Fruit fly (Drosophila melanogaster) whole organism, wandering third instar larva: Measurements from ENCODE around the gene grk.

Source experiments
- CG9705 ChIP-seq: fragments of 200-800 bp; sonication (Bioruptor generic); optimal IDR thresholded peaks from 2 replicates; lab custom pipeline; 2018; ENCODE audit warnings: missing biosample characterization, mild to moderate bottlenecking, missing genetic modification characterization
- CrebA ChIP-seq: fragments of 200-800 bp; sonication (Bioruptor generic); optimal IDR thresholded peaks from 2 replicates; lab custom pipeline; 2016; ENCODE audit warnings: missing biosample characterization, mild to moderate bottlenecking, missing genetic modification characterization, borderline replicate concordance
- Dfd ChIP-seq: fragments of >200 bp; optimal IDR thresholded peaks from 2 replicates; lab custom pipeline; 2017; ENCODE audit warnings: missing biosample characterization, missing genetic modification characterization
- Dif ChIP-seq: fragments of 200-275, 200-300 bp; sonication (Bioruptor generic); optimal IDR thresholded peaks from 2 replicates; lab custom pipeline; 2018; ENCODE audit warnings: missing biosample characterization, missing genetic modification characterization; ENCODE audit not compliant: partially characterized antibody
- GATAd ChIP-seq: sonication (Bioruptor generic); optimal IDR thresholded peaks from 2 replicates; lab custom pipeline; 2016; ENCODE audit warnings: missing biosample characterization, missing genetic modification characterization
- HLH106 ChIP-seq: fragments of 200-800 bp; optimal IDR thresholded peaks from 3 replicates; lab custom pipeline; 2019; ENCODE audit warnings: missing biosample characterization, mild to moderate bottlenecking, missing genetic modification characterization, moderate library complexity
- Hr78 ChIP-seq: fragments of >200 bp; optimal IDR thresholded peaks from 2 replicates; lab custom pipeline; 2017; ENCODE audit warnings: missing biosample characterization, missing genetic modification characterization
- Hr83 ChIP-seq: fragments of 200-300 bp; sonication (Bioruptor generic); optimal IDR thresholded peaks from 2 replicates; lab custom pipeline; 2016; ENCODE audit warnings: missing biosample characterization, mild to moderate bottlenecking, missing genetic modification characterization, moderate library complexity; ENCODE audit not compliant: poor library complexity, severe bottlenecking
- Jra ChIP-seq: sonication (Bioruptor generic); optimal IDR thresholded peaks from 2 replicates; lab custom pipeline; 2016; ENCODE audit warnings: missing biosample characterization, missing genetic modification characterization
- Myc ChIP-seq: fragments of >200 bp; optimal IDR thresholded peaks from 2 replicates; lab custom pipeline; 2017
- N ChIP-seq: fragments of >200 bp; optimal IDR thresholded peaks from 2 replicates; lab custom pipeline; 2018; ENCODE audit warnings: missing biosample characterization, missing external identifiers, missing genetic modification characterization
- OdsH ChIP-seq: fragments of 200-800 bp; sonication (Bioruptor generic); optimal IDR thresholded peaks from 2 replicates; lab custom pipeline; 2016; ENCODE audit warnings: missing biosample characterization, mild to moderate bottlenecking, missing genetic modification characterization
- Rel ChIP-seq, 2 experiments: fragments of 200-800 bp; sonication (Bioruptor generic) in 1 of 2; optimal IDR thresholded peaks; 2 replicates in 1 of 2; 3 replicates in 1 of 2; lab custom pipeline; 2016 to 2019; ENCODE audit warnings: mild to moderate bottlenecking in 2 of 2, missing biosample characterization in 2 of 2, missing genetic modification characterization in 2 of 2, moderate library complexity in 1 of 2
- Sp1 ChIP-seq: fragments of 200-800 bp; sonication (Bioruptor generic); optimal IDR thresholded peaks from 3 replicates; lab custom pipeline; 2019; ENCODE audit warnings: missing biosample characterization, mild to moderate bottlenecking, missing genetic modification characterization, moderate library complexity
- Vsx2 ChIP-seq: fragments of 200-300, 225-300 bp; sonication (Bioruptor generic); optimal IDR thresholded peaks from 2 replicates; lab custom pipeline; 2018; ENCODE audit warnings: missing biosample characterization, missing genetic modification characterization; ENCODE audit not compliant: partially characterized antibody
- brk ChIP-seq: fragments of 200-800 bp; sonication (Bioruptor generic); optimal IDR thresholded peaks from 2 replicates; lab custom pipeline; 2016; ENCODE audit warnings: missing biosample characterization, mild to moderate bottlenecking, missing genetic modification characterization
- dl ChIP-seq, 2 experiments: fragments of 175-275, 200-275 bp in 1 of 2; fragments of 200-275 bp in 1 of 2; sonication (Bioruptor generic); optimal IDR thresholded peaks; lab custom pipeline; 2018; ENCODE audit warnings: mild to moderate bottlenecking in 2 of 2, missing biosample characterization in 2 of 2, missing genetic modification characterization in 2 of 2, moderate library complexity in 2 of 2; ENCODE audit not compliant: partially characterized antibody in 2 of 2, insufficient read depth in 1 of 2
- dmrt93B ChIP-seq: fragments of 200-800 bp; sonication (Bioruptor generic); optimal IDR thresholded peaks from 2 replicates; lab custom pipeline; 2018; ENCODE audit warnings: missing biosample characterization, mild to moderate bottlenecking, missing genetic modification characterization
- foxo ChIP-seq, 2 experiments: fragments of 200-800 bp; sonication (Bioruptor generic); optimal IDR thresholded peaks; 2 replicates in 1 of 2; 3 replicates in 1 of 2; lab custom pipeline; 2016 to 2017; ENCODE audit warnings: missing biosample characterization in 2 of 2, missing genetic modification characterization in 2 of 2
- h ChIP-seq: fragments of 200-800 bp; sonication (Bioruptor generic); optimal IDR thresholded peaks from 3 replicates; lab custom pipeline; 2016; ENCODE audit warnings: missing biosample characterization, mild to moderate bottlenecking, missing genetic modification characterization
- jim ChIP-seq: fragments of 175-275, 200-325 bp; sonication (Bioruptor generic); optimal IDR thresholded peaks from 2 replicates; lab custom pipeline; 2016; ENCODE audit warnings: missing biosample characterization, mild to moderate bottlenecking, missing genetic modification characterization
- lola ChIP-seq: fragments of >200 bp; optimal IDR thresholded peaks from 2 replicates; lab custom pipeline; 2017; ENCODE audit warnings: missing biosample characterization, missing genetic modification characterization
- pan ChIP-seq: fragments of >200 bp; optimal IDR thresholded peaks from 2 replicates; lab custom pipeline; 2017
- psq ChIP-seq: fragments of 200-800 bp; sonication (Bioruptor generic); optimal IDR thresholded peaks from 3 replicates; lab custom pipeline; 2017; ENCODE audit warnings: missing biosample characterization, mild to moderate bottlenecking, missing genetic modification characterization, moderate library complexity
- rgr ChIP-seq: fragments of 200-800 bp; sonication (Bioruptor generic); optimal IDR thresholded peaks from 3 replicates; lab custom pipeline; 2016; ENCODE audit warnings: missing biosample characterization, mild to moderate bottlenecking, missing genetic modification characterization
- sage ChIP-seq: fragments of 200-800 bp; sonication (Bioruptor generic); optimal IDR thresholded peaks from 2 replicates; lab custom pipeline; 2016; ENCODE audit warnings: missing biosample characterization, mild to moderate bottlenecking, missing genetic modification characterization
- sv ChIP-seq: fragments of 200-800 bp; sonication (Bioruptor generic); optimal IDR thresholded peaks from 3 replicates; lab custom pipeline; 2016; ENCODE audit warnings: missing biosample characterization, missing genetic modification characterization
- usp ChIP-seq: fragments of >200 bp; optimal IDR thresholded peaks from 2 replicates; lab custom pipeline; 2017; ENCODE audit warnings: missing biosample characterization, missing genetic modification characterization

Gene grk

DNA sequence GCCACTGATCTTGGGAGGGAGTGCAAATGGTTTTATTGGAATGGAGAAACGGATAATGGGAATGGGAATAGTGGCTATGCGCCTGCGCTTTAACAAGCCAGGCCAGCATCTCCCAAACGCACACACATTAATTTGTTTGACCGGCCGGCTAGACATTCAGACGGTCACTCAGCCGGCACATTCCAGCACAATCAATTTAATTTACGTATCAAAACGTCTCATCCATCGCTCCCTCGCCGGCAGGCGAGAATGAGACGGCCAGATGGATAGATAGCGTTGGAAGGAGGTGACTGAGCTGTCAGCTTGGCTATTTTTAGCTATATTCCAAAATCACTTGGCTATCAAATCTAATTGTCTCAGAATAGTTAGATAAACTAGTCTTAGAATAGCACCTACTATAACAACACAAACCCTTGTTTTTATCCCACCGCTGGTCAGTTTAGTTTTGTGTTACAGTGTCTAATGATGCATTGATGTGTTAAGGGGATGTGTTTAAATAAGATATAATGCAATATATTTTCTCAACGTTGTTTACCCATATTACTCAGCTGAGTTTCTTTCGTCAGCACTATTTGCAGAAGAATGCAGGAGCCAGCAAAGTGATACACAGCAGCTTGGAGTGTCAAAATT is 9.8 kb downstream of the grk start (continued):
- TF ChIP-seq h (GFP tag; lab: Kevin White, UChicago), result peak; percentile 68
- TF ChIP-seq jim (GFP tag; lab: Kevin White, UChicago), result no peak
- TF ChIP-seq Jra (GFP tag; lab: Kevin White, UChicago), result no peak
- TF ChIP-seq pan, result no peak
- no peak for TF ChIP-seq sv (GFP tag; lab: Kevin White, UChicago)

DNA sequence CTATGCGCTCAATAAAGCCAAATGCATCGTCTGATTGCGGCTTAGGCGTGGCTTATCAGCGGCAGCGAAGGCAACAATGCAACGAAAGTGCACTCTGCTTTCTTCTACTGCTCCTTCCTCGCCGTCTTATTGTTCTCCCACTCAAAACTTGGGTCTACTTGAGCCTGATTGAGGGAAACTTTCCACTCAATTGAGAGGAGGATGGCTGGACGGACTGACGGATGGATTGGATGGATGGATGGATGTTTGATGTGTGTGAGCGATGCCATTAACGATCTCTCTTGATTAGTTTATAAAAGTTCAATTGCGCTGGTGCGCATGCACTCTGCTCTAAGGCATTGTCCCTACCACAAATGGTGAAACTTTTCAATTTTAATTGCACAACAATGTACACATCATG is 10.4 kb downstream of the grk start:
- TF ChIP-seq Hr83 (no peak), pan (no peak), dmrt93B (GFP tag; lab: Kevin White, UChicago) (no peak), CrebA (GFP tag; lab: Kevin White, UChicago) (no peak), sv (GFP tag; lab: Kevin White, UChicago) (no peak), CG9705 (GFP tag; lab: Kevin White, UChicago) (no peak), brk (GFP tag; lab: Kevin White, UChicago) (no peak), h (GFP tag; lab: Kevin White, UChicago) (no peak), psq (no peak), Hr78 (GFP tag; lab: Kevin White, UChicago) (no peak), jim (GFP tag; lab: Kevin White, UChicago) (no peak)

DNA sequence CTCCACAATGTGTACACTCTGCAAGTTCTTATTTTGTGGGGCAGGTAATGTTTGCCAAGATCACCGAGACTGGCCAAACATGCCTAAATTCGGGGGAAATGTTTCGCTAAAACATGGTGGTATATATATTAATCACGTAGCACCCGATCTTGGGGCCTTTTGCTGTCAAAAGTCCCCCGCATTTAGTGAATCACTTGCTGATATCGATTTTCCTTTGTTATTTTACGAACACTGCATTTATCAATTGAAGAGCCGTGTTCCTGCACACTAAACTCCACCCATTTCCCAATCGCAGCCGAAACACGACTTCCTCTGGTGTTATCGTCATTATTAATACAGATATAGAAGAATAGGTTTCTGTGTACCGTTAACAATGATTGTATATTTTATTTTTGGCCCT is 11.7 kb downstream of the grk start:
- no peak for TF ChIP-seq Myc
- TF ChIP-seq foxo (GFP tag; optimal IDR thresholded peaks at IDR 0.05; lab: Kevin White, UChicago), result no peak
- TF ChIP-seq Rel (GFP tag; optimal IDR thresholded peaks at IDR 0.05; lab: Kevin White, UChicago), result no peak
- peak; percentile 92 for TF ChIP-seq Rel (tag; optimal IDR thresholded peaks at IDR 0.05; lab: Kevin White, UChicago)
- TF ChIP-seq sv (GFP tag; lab: Kevin White, UChicago), result no peak
- no peak for TF ChIP-seq usp (GFP tag; lab: Kevin White, UChicago)
- no peak for TF ChIP-seq GATAd (GFP tag; lab: Kevin White, UChicago)
- TF ChIP-seq, all 38 proteins: peak for 1

DNA sequence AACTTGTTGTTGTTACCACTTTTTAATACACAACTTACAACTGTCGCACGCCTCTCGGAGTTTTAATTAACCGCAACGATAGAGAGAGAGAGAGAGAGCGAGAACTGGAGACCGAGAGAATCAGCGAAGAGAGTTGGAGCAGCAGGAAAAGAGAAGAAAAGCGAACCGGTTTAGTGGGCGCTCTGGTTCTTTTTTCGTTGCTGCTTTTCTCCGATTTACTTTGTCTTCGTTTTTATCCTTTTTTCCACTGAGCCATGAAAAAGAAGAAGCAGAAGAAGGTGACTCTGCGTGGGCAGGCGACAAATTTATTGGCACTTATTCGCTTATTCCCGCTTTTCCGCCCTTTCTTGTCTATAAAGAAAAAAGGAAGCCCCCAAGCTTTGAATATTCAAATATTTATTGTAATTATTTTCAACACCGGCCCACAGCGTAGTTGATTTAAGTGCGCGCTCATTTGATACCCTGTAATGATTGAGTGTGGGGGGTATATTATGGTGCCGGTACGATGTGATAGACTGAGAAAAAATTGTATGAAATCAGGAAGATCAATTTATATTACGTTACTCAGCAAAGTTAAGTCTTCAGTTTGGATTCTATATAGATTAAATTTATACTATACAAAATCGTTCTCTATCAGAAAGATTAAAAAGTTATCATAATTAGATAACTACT is 13.0 kb downstream of the grk start:
- TF ChIP-seq dl (GFP tag; optimal IDR thresholded peaks at IDR 0.05; lab: Kevin White, UChicago; ENCODE audit: insufficient read depth in 1 of 2, partially characterized antibody in 2 of 2), result peak; percentile 31 to 83
- peak; percentile 76 for TF ChIP-seq Vsx2 (GFP tag; lab: Kevin White, UChicago)
- no peak for TF ChIP-seq OdsH (GFP tag; lab: Kevin White, UChicago)
- TF ChIP-seq Dif (GFP tag; lab: Kevin White, UChicago), result peak; percentile 76
- peak; percentile 59 for TF ChIP-seq psq
- no peak for TF ChIP-seq N (GFP tag; lab: Kevin White, UChicago)
- no peak for TF ChIP-seq sage

DNA sequence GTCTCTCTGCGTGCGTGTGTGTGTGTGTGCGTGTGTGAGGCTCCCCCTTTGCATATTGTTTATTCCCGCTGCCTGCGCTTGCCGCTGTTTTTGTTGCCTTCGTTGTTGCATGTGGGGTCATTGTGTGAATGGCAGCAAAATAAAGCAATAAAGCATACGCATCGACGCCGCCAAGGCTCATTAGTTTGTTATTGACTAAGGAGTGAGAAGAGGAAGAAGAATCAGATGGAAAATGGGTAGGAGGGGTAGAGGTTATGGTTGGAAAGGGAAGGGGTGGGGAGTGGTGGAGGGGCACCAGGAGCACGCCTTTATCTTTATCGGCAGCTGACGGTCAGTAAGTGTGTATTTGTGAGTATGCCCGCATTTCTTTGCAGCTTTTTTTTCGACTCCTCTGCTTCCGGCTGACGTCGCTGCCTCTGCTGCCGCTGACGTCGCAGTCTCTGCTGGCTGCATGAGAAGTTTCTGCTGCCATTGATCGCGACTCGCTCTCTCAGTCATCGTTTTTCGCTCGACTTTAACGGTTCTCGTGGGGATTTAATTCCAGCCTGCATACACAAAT is 13.9 kb downstream of the grk start:
- TF ChIP-seq GATAd (GFP tag; lab: Kevin White, UChicago) (no peak), lola (no peak), Dfd (GFP tag; lab: Kevin White, UChicago) (peak; percentile 21), Sp1 (GFP tag; lab: Kevin White, UChicago) (peak; percentile 27), Rel (GFP tag; optimal IDR thresholded peaks at IDR 0.05; lab: Kevin White, UChicago) (no peak), Rel (tag; optimal IDR thresholded peaks at IDR 0.05; lab: Kevin White, UChicago) (peak; percentile 89), pan (no peak), psq (peak; percentile 85), rgr (GFP tag; lab: Kevin White, UChicago) (no peak), HLH106 (tag; lab: Kevin White, UChicago) (no peak), dl (GFP tag; optimal IDR thresholded peaks at IDR 0.05; lab: Kevin White, UChicago; ENCODE audit: insufficient read depth in 1 of 2, partially characterized antibody in 2 of 2) (peak in 1 of 2 experiments; percentile 24)
- TF ChIP-seq, all 38 proteins: peak for 5
